Worm (Caenorhabditis elegans): ENCODE results near the gene gbb-2.

- TF ChIP-seq ama-1 (optimal IDR thresholded peaks at IDR 0.05) (no peak), tbx-37 (GFP tag; conservative IDR thresholded peaks at IDR 0.05) (no peak), aly-1 (tag; optimal IDR thresholded peaks at IDR 0.05) (no peak), hmg-4 (GFP tag; optimal IDR thresholded peaks at IDR 0.05) (no peak), tra-4 (tag; optimal IDR thresholded peaks at IDR 0.05) (no peak)
Measured at ce11 chrIV:4469770-4470709, 36.5 kb downstream of the gbb-2 start.
